Worm (Caenorhabditis elegans): ENCODE data around the gene ram-5.

ram-5 gene

ce11 chrX:14560297-14560680, 10.3 kb downstream of the ram-5 start (continued):
- no peak for TF ChIP-seq ceh-63 (GFP tag; optimal IDR thresholded peaks at IDR 0.05)
- peak; percentile 93 for TF ChIP-seq jun-1 (tag; optimal IDR thresholded peaks at IDR 0.05)
- peak; percentile 77 for TF ChIP-seq unc-86 (tag; optimal IDR thresholded peaks at IDR 0.05)
- TF ChIP-seq tbx-2 (tag; optimal IDR thresholded peaks at IDR 0.05): peak; percentile 95
- TF ChIP-seq nhr-237 (tag; optimal IDR thresholded peaks at IDR 0.05): peak; percentile 87
- TF ChIP-seq pag-3 (tag; optimal IDR thresholded peaks at IDR 0.05; ENCODE audit: borderline replicate concordance, insufficient read depth): no peak
- peak; percentile 27 to 92 for TF ChIP-seq mdl-1 (tag; optimal IDR thresholded peaks at IDR 0.05)
- TF ChIP-seq dpl-1 (GFP tag; optimal IDR thresholded peaks at IDR 0.05): peak; percentile 28 to 40 (median 36)
- peak; percentile 40 for TF ChIP-seq ama-1 (optimal IDR thresholded peaks at IDR 0.05)
- no peak for TF ChIP-seq C04F5.9 (tag; optimal IDR thresholded peaks at IDR 0.05)
- TF ChIP-seq ztf-4 (tag; optimal IDR thresholded peaks at IDR 0.05): peak; percentile 77
- TF ChIP-seq fkh-10 (GFP tag; optimal IDR thresholded peaks at IDR 0.05): peak; percentile 84
- TF ChIP-seq sptf-1 (tag; optimal IDR thresholded peaks at IDR 0.05): no peak
- TF ChIP-seq nhr-77 (tag; optimal IDR thresholded peaks at IDR 0.05): peak; percentile 95
- peak; percentile 27 to 44 for TF ChIP-seq efl-1 (optimal IDR thresholded peaks at IDR 0.05)
- TF ChIP-seq efl-1 (GFP tag; optimal IDR thresholded peaks at IDR 0.05 in 1 of 2): no peak
- TF ChIP-seq sox-4 (tag; optimal IDR thresholded peaks at IDR 0.05): peak; percentile 57
- TF ChIP-seq nhr-28 (tag; optimal IDR thresholded peaks at IDR 0.05): no peak
- no peak for TF ChIP-seq ets-5 (GFP tag; IDR thresholded peaks at IDR 0.05)
- no peak for TF ChIP-seq F16B12.6 (tag; optimal IDR thresholded peaks at IDR 0.05)
- TF ChIP-seq ceh-82 (tag; optimal IDR thresholded peaks at IDR 0.05): peak; percentile 55 to 78 (median 68)
- TF ChIP-seq nhr-20 (tag; optimal IDR thresholded peaks at IDR 0.05): peak; percentile 98
- no peak for TF ChIP-seq Y116A8C.19 (tag; optimal IDR thresholded peaks at IDR 0.05; ENCODE audit: borderline replicate concordance)
- no peak for TF ChIP-seq ztf-11 (tag; optimal IDR thresholded peaks at IDR 0.05)
- peak; percentile 98 for TF ChIP-seq lin-14 (GFP tag; optimal IDR thresholded peaks at IDR 0.05)
- peak; percentile 65 for TF ChIP-seq isw-1 (GFP tag; IDR thresholded peaks at IDR 0.05)
- peak; percentile 58 for TF ChIP-seq nhr-11 (tag; optimal IDR thresholded peaks at IDR 0.05)
- TF ChIP-seq snu-23 (GFP tag; optimal IDR thresholded peaks at IDR 0.05): peak; percentile 88

ce11 chrX:14561416-14561973, 11.5 kb downstream of the ram-5 start:
- peak; percentile 86 for TF ChIP-seq egl-13 (tag; optimal IDR thresholded peaks at IDR 0.05)
- no peak for TF ChIP-seq hlh-4 (tag; optimal IDR thresholded peaks at IDR 0.05)
- no peak for TF ChIP-seq zag-1 (tag; optimal IDR thresholded peaks at IDR 0.05)
- TF ChIP-seq sox-4 (tag; optimal IDR thresholded peaks at IDR 0.05): no peak
- TF ChIP-seq nhr-11 (tag; optimal IDR thresholded peaks at IDR 0.05): no peak
- TF ChIP-seq fos-1 (tag; optimal IDR thresholded peaks at IDR 0.05): peak; percentile 45
- peak; percentile 61 for TF ChIP-seq unc-86 (tag; optimal IDR thresholded peaks at IDR 0.05)
- peak; percentile 44 for TF ChIP-seq mep-1 (tag; optimal IDR thresholded peaks at IDR 0.05)
- no peak for TF ChIP-seq ztf-11 (tag; optimal IDR thresholded peaks at IDR 0.05)
- no peak for TF ChIP-seq zip-4 (GFP tag; optimal IDR thresholded peaks at IDR 0.05)
- peak; percentile 57 for TF ChIP-seq nhr-77 (tag; optimal IDR thresholded peaks at IDR 0.05)
- TF ChIP-seq tbx-2 (tag; optimal IDR thresholded peaks at IDR 0.05): peak; percentile 85
- no peak for TF ChIP-seq nhr-76 (tag; optimal IDR thresholded peaks at IDR 0.05)
- TF ChIP-seq F16B12.6 (tag; optimal IDR thresholded peaks at IDR 0.05): no peak
- TF ChIP-seq nhr-19 (GFP tag; conservative IDR thresholded peaks at IDR 0.05): peak; percentile 75
- no peak for TF ChIP-seq nhr-237 (tag; optimal IDR thresholded peaks at IDR 0.05)
- no peak for TF ChIP-seq skn-1 (tag; optimal IDR thresholded peaks at IDR 0.05)
- peak; percentile 47 for TF ChIP-seq C16A3.4 (tag; optimal IDR thresholded peaks at IDR 0.05)
- TF ChIP-seq elt-2 (tag; optimal IDR thresholded peaks at IDR 0.05): no peak
- TF ChIP-seq unc-98 (GFP tag; IDR thresholded peaks at IDR 0.05): 0 out of 2 replicates have a peak, but pooled peaks have one; percentile 37
- 0 out of 2 replicates have a peak, but pooled peaks have one; percentile 27 for TF ChIP-seq grh-1 (GFP tag; IDR thresholded peaks at IDR 0.05)
- peak in 1 of 3 experiments; percentile 45 for TF ChIP-seq ceh-82 (tag; optimal IDR thresholded peaks at IDR 0.05)
- no peak for TF ChIP-seq alr-1 (tag; optimal IDR thresholded peaks at IDR 0.05; ENCODE audit: borderline replicate concordance)
- no peak for TF ChIP-seq ama-1 (optimal IDR thresholded peaks at IDR 0.05)
- TF ChIP-seq unc-130 (tag; optimal IDR thresholded peaks at IDR 0.05): peak; percentile 51
- peak; percentile 80 for TF ChIP-seq nhr-20 (tag; optimal IDR thresholded peaks at IDR 0.05)
- TF ChIP-seq jun-1 (tag; optimal IDR thresholded peaks at IDR 0.05): no peak
- TF ChIP-seq pag-3 (tag; optimal IDR thresholded peaks at IDR 0.05; ENCODE audit: borderline replicate concordance, insufficient read depth): no peak
- no peak for TF ChIP-seq ces-1 (GFP tag; optimal IDR thresholded peaks at IDR 0.05)
- TF ChIP-seq efl-1 (optimal IDR thresholded peaks at IDR 0.05): peak in 1 of 2 experiments; percentile 22
- TF ChIP-seq efl-1 (GFP tag; optimal IDR thresholded peaks at IDR 0.05 in 1 of 2): no peak
- TF ChIP-seq aha-1 (tag; optimal IDR thresholded peaks at IDR 0.05): no peak
- peak; percentile 4 for TF ChIP-seq pax-3 (tag; optimal IDR thresholded peaks at IDR 0.05)
- TF ChIP-seq lir-3 (tag; optimal IDR thresholded peaks at IDR 0.05; ENCODE audit: poor library complexity): peak; percentile 15
- peak; percentile 7 for TF ChIP-seq irx-1 (tag; optimal IDR thresholded peaks at IDR 0.05)
- no peak for TF ChIP-seq fkh-4 (tag; optimal IDR thresholded peaks at IDR 0.05; ENCODE audit: borderline replicate concordance)

All from whole organism, L1 larva.